Fruit fly (Drosophila melanogaster) whole organism, embryonic: Measurements from ENCODE around the gene CG3625.

Experiments used
- B-H2 ChIP-seq: fragments of 200-800 bp; sonication (Bioruptor generic); optimal IDR thresholded peaks from 2 replicates; lab custom pipeline; 2018; ENCODE audit warnings: missing biosample characterization, mild to moderate bottlenecking, missing genetic modification characterization
- Bgb ChIP-seq: fragments of 200-800 bp; sonication (Bioruptor generic); IDR thresholded peaks from 2 replicates; pipeline ENCODE4 v1.3.6; 2022; ENCODE audit warnings: missing biosample characterization, missing genetic modification characterization; ENCODE audit not compliant: partially characterized antibody
- Bteb2 ChIP-seq: fragments of 200-800 bp; sonication (Bioruptor generic); optimal IDR thresholded peaks from 2 replicates; lab custom pipeline; 2016; ENCODE audit warnings: missing biosample characterization, missing genetic modification characterization
- CG12155 ChIP-seq: fragments of 200-800 bp; sonication (Bioruptor generic); optimal IDR thresholded peaks from 3 replicates; lab custom pipeline; 2016; ENCODE audit warnings: missing biosample characterization, missing genetic modification characterization
- CG1233 ChIP-seq: fragments of 200-800 bp; sonication (Bioruptor generic); optimal IDR thresholded peaks from 4 replicates; lab custom pipeline; 2018; ENCODE audit warnings: missing biosample characterization, mild to moderate bottlenecking, missing genetic modification characterization
- CG12659 ChIP-seq: fragments of 200-800 bp; sonication (Bioruptor generic); optimal IDR thresholded peaks from 3 replicates; lab custom pipeline; 2017; ENCODE audit warnings: mild to moderate bottlenecking, missing biosample characterization, missing genetic modification reagents, missing genetic modification characterization
- CG13775 ChIP-seq: fragments of 200-800 bp; sonication (Bioruptor generic); optimal IDR thresholded peaks from 3 replicates; lab custom pipeline; 2017; ENCODE audit warnings: missing biosample characterization, mild to moderate bottlenecking, missing genetic modification characterization
- CG13894 ChIP-seq: fragments of 200-800 bp; sonication (Bioruptor generic); optimal IDR thresholded peaks from 3 replicates; lab custom pipeline; 2018; ENCODE audit warnings: missing biosample characterization, mild to moderate bottlenecking, missing genetic modification characterization, moderate library complexity
- CG1602 ChIP-seq: fragments of 200-800 bp; sonication (Bioruptor generic); optimal IDR thresholded peaks from 3 replicates; lab custom pipeline; 2016; ENCODE audit warnings: missing biosample characterization, missing genetic modification characterization
- CG17328 ChIP-seq: fragments of 200-800 bp; sonication (Bioruptor generic); IDR thresholded peaks from 2 replicates; pipeline ENCODE4 v1.3.6; 2022; ENCODE audit warnings: missing biosample characterization, missing genetic modification characterization
- CG18011 ChIP-seq: fragments of 200-800 bp; sonication (Bioruptor generic); optimal IDR thresholded peaks from 2 replicates; lab custom pipeline; 2017; ENCODE audit warnings: missing biosample characterization, missing genetic modification characterization, mild to moderate bottlenecking, moderate library complexity, missing genotype
- CG2116 ChIP-seq: fragments of 200-800 bp; sonication (Bioruptor generic); optimal IDR thresholded peaks from 3 replicates; lab custom pipeline; 2018; ENCODE audit warnings: missing biosample characterization, mild to moderate bottlenecking, missing genetic modification characterization
- CG2129 ChIP-seq: fragments of 200-800 bp; sonication (Bioruptor generic); IDR thresholded peaks from 2 replicates; pipeline ENCODE4 v1.3.6; 2022; ENCODE audit warnings: missing biosample characterization, missing genetic modification characterization; ENCODE audit not compliant: partially characterized antibody
- CG32532 ChIP-seq: fragments of 200-800 bp; sonication (Bioruptor generic); IDR thresholded peaks from 2 replicates; pipeline ENCODE4 v1.3.6; 2022; ENCODE audit warnings: missing biosample characterization, missing genetic modification characterization
- CG4820 ChIP-seq: fragments of 200-800 bp; sonication (Bioruptor generic); optimal IDR thresholded peaks from 3 replicates; lab custom pipeline; 2016; ENCODE audit warnings: missing biosample characterization, missing genetic modification characterization
- CG9727 ChIP-seq: fragments of 200-800 bp; sonication (Bioruptor generic); optimal IDR thresholded peaks from 3 replicates; lab custom pipeline; 2017; ENCODE audit warnings: missing biosample characterization, mild to moderate bottlenecking, missing genetic modification characterization
- CG9932 ChIP-seq: fragments of 200-800 bp; sonication (Bioruptor generic); IDR thresholded peaks from 2 replicates; pipeline ENCODE4 v1.3.6; 2022; ENCODE audit warnings: missing biosample characterization, missing genetic modification characterization
- CkIIα-i1 ChIP-seq: fragments of 200-800 bp; sonication (Bioruptor generic); IDR thresholded peaks from 2 replicates; pipeline ENCODE4 v1.3.6; 2022; ENCODE audit warnings: missing biosample characterization, missing genetic modification characterization
- Dip2 ChIP-seq: fragments of 200-800 bp; sonication (Bioruptor generic); IDR thresholded peaks from 2 replicates; pipeline ENCODE4 v1.3.6; 2022; ENCODE audit warnings: missing biosample characterization, missing genetic modification characterization
- Hey ChIP-seq: fragments of 200-800 bp; sonication (Bioruptor generic); optimal IDR thresholded peaks from 3 replicates; lab custom pipeline; 2018; ENCODE audit warnings: missing biosample characterization, mild to moderate bottlenecking, missing genetic modification characterization
- Mad ChIP-seq: fragments of 200-800 bp; sonication (Bioruptor generic); optimal IDR thresholded peaks from 2 replicates; lab custom pipeline; 2016; ENCODE audit warnings: missing biosample characterization, missing genetic modification characterization
- Six4 ChIP-seq: fragments of 200-800 bp; sonication (Bioruptor generic); optimal IDR thresholded peaks from 2 replicates; lab custom pipeline; 2016; ENCODE audit warnings: missing biosample characterization, missing genetic modification characterization
- Stat92E ChIP-seq, 3 experiments: fragments of >200 bp in 2 of 3; fragments of 200-800 bp in 1 of 3; sonication (Bioruptor generic) in 1 of 3; optimal IDR thresholded peaks; 2 replicates each; lab custom pipeline; 2017 to 2019; ENCODE audit warnings: missing biosample characterization in 3 of 3, missing genetic modification characterization in 3 of 3, mild to moderate bottlenecking in 1 of 3, moderate library complexity in 1 of 3
- Trl ChIP-seq, 3 experiments: fragments of >200 bp in 2 of 3; fragments of 200-800 bp in 1 of 3; sonication (Bioruptor generic) in 1 of 3; optimal IDR thresholded peaks; 2 replicates in 1 of 3; 3 replicates in 2 of 3; lab custom pipeline; 2016 to 2017; ENCODE audit warnings: missing biosample characterization in 1 of 3, missing genetic modification characterization in 1 of 3
- cato ChIP-seq: fragments of 200-800 bp; sonication (Bioruptor generic); optimal IDR thresholded peaks from 2 replicates; lab custom pipeline; 2016; ENCODE audit warnings: missing biosample characterization, missing genetic modification characterization, borderline replicate concordance
- dm ChIP-seq: fragments of 200-800 bp; sonication (Bioruptor generic); optimal IDR thresholded peaks from 3 replicates; lab custom pipeline; 2016; ENCODE audit warnings: missing biosample characterization, missing genetic modification characterization
- dysf ChIP-seq: fragments of 200-800 bp; sonication (Bioruptor generic); IDR thresholded peaks from 3 replicates; pipeline ENCODE4 v1.3.6; 2022; ENCODE audit warnings: missing biosample characterization, missing genetic modification characterization
- fd96Cb ChIP-seq: fragments of 200-800 bp; sonication (Bioruptor generic); optimal IDR thresholded peaks from 2 replicates; lab custom pipeline; 2018; ENCODE audit warnings: missing biosample characterization, mild to moderate bottlenecking, missing genetic modification characterization, moderate library complexity
- fu2 ChIP-seq: fragments of 200-800 bp; sonication (Bioruptor generic); optimal IDR thresholded peaks from 2 replicates; lab custom pipeline; 2016; ENCODE audit warnings: missing biosample characterization, missing genetic modification characterization
- gcm2 ChIP-seq: fragments of 200-800 bp; sonication (Bioruptor generic); optimal IDR thresholded peaks from 2 replicates; lab custom pipeline; 2016; ENCODE audit warnings: missing biosample characterization, missing genetic modification characterization
- ham ChIP-seq: fragments of 200-800 bp; sonication (Bioruptor generic); IDR thresholded peaks from 2 replicates; pipeline ENCODE4 v1.3.6; 2022; ENCODE audit warnings: missing biosample characterization, missing genetic modification characterization
- kah ChIP-seq: fragments of 200-800 bp; sonication (Bioruptor generic); optimal IDR thresholded peaks from 2 replicates; lab custom pipeline; 2018; ENCODE audit warnings: missing biosample characterization, mild to moderate bottlenecking, missing genetic modification characterization
- ken ChIP-seq: fragments of 200-800 bp; sonication (Bioruptor generic); IDR thresholded peaks from 3 replicates; pipeline ENCODE4 v1.3.6; 2022; ENCODE audit warnings: missing biosample characterization, missing genetic modification characterization
- lab ChIP-seq: fragments of 200-800 bp; sonication (Bioruptor generic); optimal IDR thresholded peaks from 3 replicates; lab custom pipeline; 2017; ENCODE audit warnings: missing biosample characterization, missing genetic modification characterization, mild to moderate bottlenecking, moderate library complexity, missing genetic modification reagents
- maf-S ChIP-seq: fragments of 200-800 bp; sonication (Bioruptor generic); optimal IDR thresholded peaks from 2 replicates; lab custom pipeline; 2016; ENCODE audit warnings: missing biosample characterization, missing genetic modification characterization
- nerfin-2 ChIP-seq: fragments of 200-800 bp; sonication (Bioruptor generic); IDR thresholded peaks from 2 replicates; pipeline ENCODE4 v1.3.6; 2022; ENCODE audit warnings: missing biosample characterization, missing genetic modification characterization; ENCODE audit not compliant: partially characterized antibody
- pfk ChIP-seq: fragments of 200-800 bp; sonication (Bioruptor generic); optimal IDR thresholded peaks from 2 replicates; lab custom pipeline; 2018; ENCODE audit warnings: missing biosample characterization, mild to moderate bottlenecking, missing genetic modification characterization, moderate library complexity
- phol ChIP-seq: fragments of 200-800 bp; sonication (Bioruptor generic); optimal IDR thresholded peaks from 3 replicates; lab custom pipeline; 2018; ENCODE audit warnings: missing biosample characterization, mild to moderate bottlenecking, missing genetic modification characterization, moderate library complexity
- pita ChIP-seq: fragments of 200-800 bp; sonication (Bioruptor generic); optimal IDR thresholded peaks from 2 replicates; lab custom pipeline; 2017; ENCODE audit warnings: missing biosample characterization, mild to moderate bottlenecking, missing genetic modification characterization
- salm ChIP-seq: fragments of 200-800 bp; sonication (Bioruptor generic); optimal IDR thresholded peaks from 2 replicates; lab custom pipeline; 2018; ENCODE audit warnings: missing biosample characterization, mild to moderate bottlenecking, missing genetic modification characterization
- scrt ChIP-seq: fragments of 200-800 bp; sonication (Bioruptor generic); optimal IDR thresholded peaks from 2 replicates; lab custom pipeline; 2018; ENCODE audit warnings: missing biosample characterization, mild to moderate bottlenecking, missing genetic modification characterization, moderate library complexity
- sima ChIP-seq: fragments of 200-800 bp; sonication (Bioruptor generic); optimal IDR thresholded peaks from 2 replicates; lab custom pipeline; 2016; ENCODE audit warnings: missing biosample characterization, missing genetic modification characterization
- slbo ChIP-seq: fragments of 200-800 bp; sonication (Bioruptor generic); IDR thresholded peaks from 2 replicates; pipeline ENCODE4 v1.3.6; 2022; ENCODE audit warnings: missing biosample characterization, missing genetic modification characterization
- sob ChIP-seq: fragments of 200-800 bp; sonication (Bioruptor generic); IDR thresholded peaks from 2 replicates; pipeline ENCODE4 v1.3.6; 2022; ENCODE audit warnings: missing biosample characterization, missing genetic modification characterization
- stc ChIP-seq: fragments of 200-800 bp; sonication (Bioruptor generic); IDR thresholded peaks from 2 replicates; pipeline ENCODE4 v1.3.6; 2022; ENCODE audit warnings: missing biosample characterization, missing genetic modification characterization
- tio ChIP-seq: fragments of 200-800 bp; sonication (Bioruptor generic); optimal IDR thresholded peaks from 2 replicates; lab custom pipeline; 2017; ENCODE audit warnings: missing biosample characterization, missing genetic modification characterization, inconsistent platforms
- unpg ChIP-seq: fragments of 200-800 bp; sonication (Bioruptor generic); optimal IDR thresholded peaks from 3 replicates; lab custom pipeline; 2018; ENCODE audit warnings: missing biosample characterization, mild to moderate bottlenecking, missing genetic modification characterization, moderate library complexity
- vfl ChIP-seq: fragments of 200-800 bp; sonication (Bioruptor generic); optimal IDR thresholded peaks from 2 replicates; lab custom pipeline; 2016; ENCODE audit warnings: missing biosample characterization, missing genetic modification characterization

CG3625 gene

DNA sequence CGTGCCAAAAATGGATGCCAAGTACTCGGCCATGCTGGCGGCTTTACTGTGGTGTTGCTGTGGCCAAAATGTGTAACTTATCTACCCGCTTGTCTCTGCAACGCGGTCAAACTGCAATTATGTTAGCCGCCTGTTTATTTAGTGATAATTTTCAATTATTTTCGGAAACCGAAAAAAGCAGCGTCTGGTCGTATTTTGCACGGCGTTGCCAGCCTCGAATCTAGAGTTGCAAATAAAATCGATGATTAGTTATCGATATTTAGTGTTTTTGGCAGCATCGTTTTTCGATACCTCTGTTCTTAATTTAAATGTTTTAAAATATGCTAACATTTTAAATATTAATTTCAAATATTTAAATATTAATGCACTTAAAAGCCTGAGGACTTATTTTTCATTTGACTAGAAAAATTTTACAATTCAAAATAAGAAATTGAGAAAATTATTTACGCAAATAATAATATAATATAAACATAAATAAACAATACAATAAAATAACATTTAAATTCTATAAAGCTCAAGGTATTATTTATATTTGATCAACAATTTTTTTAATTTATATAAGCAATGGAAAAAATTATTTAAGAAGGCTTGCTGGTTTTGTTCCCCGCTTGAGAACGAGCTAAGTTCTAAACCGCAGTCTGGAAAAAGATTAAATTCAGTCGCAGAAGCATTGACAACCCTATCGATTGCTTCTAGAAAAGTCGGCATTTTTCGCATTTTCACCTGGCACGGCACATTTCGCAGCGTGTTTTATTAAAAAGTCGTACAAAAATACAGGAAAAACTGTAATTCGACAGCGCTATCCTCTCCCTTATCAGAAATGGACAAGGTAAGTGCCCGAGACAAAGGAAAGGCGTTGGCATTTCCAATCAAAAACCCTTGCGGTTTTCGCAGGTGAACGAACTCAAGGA lies 3.1 kb upstream of the CG3625 start, which contains the start of the genes U2af38 and Stip1 (continued):
- no peak for TF ChIP-seq Mad (GFP tag; lab: Kevin White, UChicago)
- no peak for TF ChIP-seq ham (GFP tag; lab: Robert Waterston, UW)
- TF ChIP-seq CG13894 (tag; lab: Kevin White, UChicago), result peak; percentile 63
- TF ChIP-seq vfl (GFP tag; lab: Kevin White, UChicago), result peak; percentile 12
- TF ChIP-seq Hey (tag; lab: Kevin White, UChicago), result no peak
- no peak for TF ChIP-seq Trl (optimal IDR thresholded peaks at IDR 0.05; lab: Kevin White, UChicago)
- no peak for TF ChIP-seq Trl (GFP tag; optimal IDR thresholded peaks at IDR 0.05; lab: Kevin White, UChicago)
- TF ChIP-seq slbo, result peak; percentile 64; the same call in 1 of the 2 replicates
- peak; percentile 60 for TF ChIP-seq CG9932 (GFP tag; lab: Robert Waterston, UW)
- no peak for TF ChIP-seq fd96Cb
- no peak for TF ChIP-seq Dip2 (GFP tag; lab: Robert Waterston, UW)
- peak; percentile 41; the same call in 1 of the 2 replicates for TF ChIP-seq CG2129 (GFP tag; lab: Robert Waterston, UW)
- TF ChIP-seq maf-S, result peak; percentile 2
- TF ChIP-seq CG32532 (GFP tag; lab: Robert Waterston, UW), result no peak
- TF ChIP-seq sob (GFP tag; lab: Robert Waterston, UW), result no peak; the same call in 1 of the 2 replicates
- peak; percentile 76 for TF ChIP-seq pita (GFP tag; lab: Kevin White, UChicago)
- peak; percentile 62 for TF ChIP-seq Bgb (GFP tag; lab: Robert Waterston, UW)
- no peak for TF ChIP-seq CG13775
- no peak for TF ChIP-seq tio (GFP tag; lab: Kevin White, UChicago)
- TF ChIP-seq phol, result peak; percentile 50
- 0 out of 3 replicates have a peak, but pooled peaks have one; percentile 34 for TF ChIP-seq ken (GFP tag; lab: Robert Waterston, UW)
- TF ChIP-seq lab (GFP tag; lab: Kevin White, UChicago), result no peak
- TF ChIP-seq fu2 (GFP tag; lab: Kevin White, UChicago), result no peak
- peak; percentile 8 for TF ChIP-seq dm (GFP tag; lab: Kevin White, UChicago)
- TF ChIP-seq Six4 (GFP tag; lab: Kevin White, UChicago), result no peak
- peak; percentile 95 for TF ChIP-seq CG2116 (GFP tag; lab: Kevin White, UChicago)
- no peak for TF ChIP-seq CG1602
- TF ChIP-seq CG18011 (GFP tag; lab: Kevin White, UChicago), result no peak
- no peak for TF ChIP-seq cato (GFP tag; lab: Kevin White, UChicago)
- peak; percentile 80 for TF ChIP-seq B-H2 (GFP tag; lab: Kevin White, UChicago)
- no peak for TF ChIP-seq CG17328 (GFP tag; lab: Robert Waterston, UW)
- no peak for TF ChIP-seq gcm2 (GFP tag; lab: Kevin White, UChicago)
- no peak for TF ChIP-seq CG12155 (GFP tag; lab: Kevin White, UChicago)
- peak; percentile 13 for TF ChIP-seq pfk
- TF ChIP-seq unpg, result no peak
- TF ChIP-seq stc (GFP tag; lab: Robert Waterston, UW), result no peak
- TF ChIP-seq salm, result no peak
- no peak for TF ChIP-seq CG1233 (GFP tag; lab: Kevin White, UChicago)
- no peak for TF ChIP-seq Stat92E (GFP tag; optimal IDR thresholded peaks at IDR 0.05; lab: Kevin White, UChicago)
- TF ChIP-seq CG4820 (GFP tag; lab: Kevin White, UChicago), result no peak
- peak; percentile 43; the same call in 1 of the 2 replicates for TF ChIP-seq nerfin-2 (GFP tag; lab: Robert Waterston, UW)
- no peak for TF ChIP-seq CG9727 (GFP tag; lab: Kevin White, UChicago)
- TF ChIP-seq scrt (GFP tag; lab: Kevin White, UChicago), result no peak
- no peak for TF ChIP-seq CkIIα-i1 (GFP tag; lab: Robert Waterston, UW)
- peak; percentile 37 for TF ChIP-seq CG12659 (GFP tag; lab: Kevin White, UChicago)
- no peak for TF ChIP-seq Bteb2
- TF ChIP-seq dysf (GFP tag; lab: Robert Waterston, UW), result no peak
- no peak for TF ChIP-seq sima (GFP tag; lab: Kevin White, UChicago)
- no peak for TF ChIP-seq kah (GFP tag; lab: Kevin White, UChicago)
